Worm (Caenorhabditis elegans): ENCODE results near the gene pat-3.
A peak's percentile ranks its signal among the peaks of the same experiment; 100 is the strongest.

The pat-3 gene

DNA sequence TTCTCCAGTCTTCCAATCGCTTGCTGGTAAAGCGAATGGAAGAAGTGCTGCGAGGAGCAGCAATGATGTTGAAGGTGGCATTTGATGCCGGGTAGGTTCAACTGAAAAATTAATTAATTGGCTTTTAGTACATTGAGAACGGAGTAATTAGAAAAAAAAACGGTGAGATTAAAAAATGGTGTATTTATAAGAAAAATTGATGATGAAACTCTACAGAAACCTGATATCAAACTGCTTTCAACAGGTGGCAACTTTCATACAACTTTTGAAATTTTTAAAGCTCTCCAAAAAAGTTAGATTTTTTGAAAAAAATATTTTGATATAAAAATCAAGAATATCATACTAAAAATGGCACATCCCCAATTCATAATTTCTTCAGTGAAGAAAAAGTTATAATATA lies at the start of gene pat-3:
pat-3 (minus strand) TSS at position 101 of the 400 bp plus-strand sequence.
- TF ChIP-seq B0336.3 (GFP tag; IDR thresholded peaks at IDR 0.05): no peak
- TF ChIP-seq Y53G8AR.9 (GFP tag; conservative IDR thresholded peaks at IDR 0.05): no peak
- TF ChIP-seq ekl-4 (GFP tag; IDR thresholded peaks at IDR 0.05): no peak
- TF ChIP-seq ceh-79 (tag; optimal IDR thresholded peaks at IDR 0.05): no peak
- no peak for TF ChIP-seq dpl-1 (GFP tag; optimal IDR thresholded peaks at IDR 0.05)
- TF ChIP-seq die-1 (tag; optimal IDR thresholded peaks at IDR 0.05): no peak

DNA sequence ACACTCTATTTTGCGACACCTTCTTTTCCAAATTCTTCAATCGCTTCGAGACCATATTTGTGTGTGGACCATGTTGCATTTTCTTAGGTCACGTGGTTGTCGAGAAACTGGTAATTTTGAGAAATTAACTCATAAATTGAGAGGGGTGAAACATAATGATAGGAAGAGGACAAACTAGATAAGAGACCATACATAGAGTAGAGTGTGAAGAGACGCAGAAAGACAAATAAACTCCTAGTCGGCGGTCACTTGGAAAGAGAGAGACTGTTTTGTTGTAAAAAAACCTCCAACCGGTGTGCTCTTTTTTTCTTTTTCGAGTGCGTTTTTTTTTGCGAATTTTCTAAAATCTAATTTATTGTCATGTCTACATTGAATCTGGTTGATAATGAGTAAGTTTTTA lies 46.0 kb upstream of the pat-3 start, which contains the start of gene R10E9.3:
R10E9.3 (plus strand) TSS at position 235 of the 400 bp plus-strand sequence.
- TF ChIP-seq hmg-1.2 (GFP tag; IDR thresholded peaks at IDR 0.05): peak; percentile 33; the same call in 1 of the 2 replicates
- TF ChIP-seq nhr-80 (tag; optimal IDR thresholded peaks at IDR 0.05): peak; percentile 58
- TF ChIP-seq madf-6 (GFP tag; IDR thresholded peaks at IDR 0.05): no peak

DNA sequence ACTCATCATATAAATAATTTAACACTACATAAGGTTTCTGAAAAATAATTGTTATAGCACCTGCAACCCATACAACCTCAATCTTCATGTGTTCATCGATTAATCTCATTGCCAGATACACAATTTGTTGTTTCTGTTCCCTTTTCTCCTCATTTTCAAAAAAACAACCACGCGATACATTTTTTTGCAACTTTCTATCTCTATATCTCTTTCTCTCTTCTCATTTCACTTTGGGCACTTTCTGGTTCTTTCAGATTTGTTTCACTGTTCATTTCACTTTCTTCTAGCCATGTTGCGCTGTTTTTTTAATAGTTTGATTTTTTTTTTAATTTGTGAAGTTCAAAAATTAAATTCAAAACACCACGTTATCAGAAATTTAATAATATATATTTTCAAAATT lies 45.3 kb upstream of the pat-3 start:
- TF ChIP-seq zfh-2 (GFP tag; conservative IDR thresholded peaks at IDR 0.05) (no peak), let-526 (GFP tag; IDR thresholded peaks at IDR 0.05) (no peak), lag-1 (GFP tag; IDR thresholded peaks at IDR 0.05) (no peak), B0261.1 (tag; optimal IDR thresholded peaks at IDR 0.05) (no peak), hmg-1.2 (GFP tag; IDR thresholded peaks at IDR 0.05) (no peak), nhr-120 (GFP tag; IDR thresholded peaks at IDR 0.05) (no peak), B0336.3 (GFP tag; IDR thresholded peaks at IDR 0.05) (no peak), F33H1.4 (GFP tag; IDR thresholded peaks at IDR 0.05) (no peak), Y95B8A.8 (GFP tag; IDR thresholded peaks at IDR 0.05) (no peak), gei-17 (GFP tag; optimal IDR thresholded peaks at IDR 0.05) (no peak), egl-18 (GFP tag; IDR thresholded peaks at IDR 0.05) (no peak), attf-6 (GFP tag; IDR thresholded peaks at IDR 0.05) (no peak), ZK185.1 (tag; optimal IDR thresholded peaks at IDR 0.05; ENCODE audit: poor library complexity, severe bottlenecking) (no peak), pbrm-1 (GFP tag; IDR thresholded peaks at IDR 0.05) (no peak), B0035.1 (tag; optimal IDR thresholded peaks at IDR 0.05) (no peak)

DNA sequence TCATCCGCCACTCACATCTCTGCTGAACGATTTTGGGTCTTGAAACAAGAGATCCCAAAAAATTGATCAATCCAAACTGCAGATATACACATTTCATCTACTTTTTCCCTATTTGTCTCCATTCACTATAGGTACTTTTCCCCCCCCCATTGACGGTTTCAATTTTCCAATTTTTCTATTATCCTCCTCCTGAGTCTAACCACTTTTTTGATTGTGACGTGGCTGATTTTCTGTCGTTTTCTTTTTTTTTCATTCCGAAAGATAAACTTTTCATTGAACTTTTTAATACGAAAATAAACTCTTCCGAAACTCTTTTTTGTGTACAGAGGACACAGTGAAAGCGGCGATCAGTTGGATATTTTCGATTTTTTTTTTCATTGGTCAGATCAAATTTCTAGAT lies 43.9 kb upstream of the pat-3 start:
- TF ChIP-seq snpc-1.1 (tag; optimal IDR thresholded peaks at IDR 0.05; ENCODE audit: insufficient read depth) (no peak), ccch-3 (GFP tag; optimal IDR thresholded peaks at IDR 0.05) (no peak), ZK185.1 (tag; optimal IDR thresholded peaks at IDR 0.05; ENCODE audit: poor library complexity, severe bottlenecking) (no peak), F49E8.2 (tag; optimal IDR thresholded peaks at IDR 0.05; ENCODE audit: insufficient read depth) (no peak), B0019.2 (GFP tag; conservative IDR thresholded peaks at IDR 0.05) (no peak), F39B2.1 (GFP tag; IDR thresholded peaks at IDR 0.05) (no peak), K11D2.4 (GFP tag; IDR thresholded peaks at IDR 0.05) (no peak), F55B11.4 (tag; optimal IDR thresholded peaks at IDR 0.05; ENCODE audit: borderline replicate concordance, insufficient read depth) (no peak), chd-7 (tag; optimal IDR thresholded peaks at IDR 0.05) (no peak), attf-6 (GFP tag; IDR thresholded peaks at IDR 0.05) (no peak), ama-1 (optimal IDR thresholded peaks at IDR 0.05) (no peak), ama-1 (GFP tag; optimal IDR thresholded peaks at IDR 0.05) (no peak), ceh-58 (GFP tag; IDR thresholded peaks at IDR 0.05) (no peak), athp-1 (tag; optimal IDR thresholded peaks at IDR 0.05) (no peak), let-526 (GFP tag; IDR thresholded peaks at IDR 0.05) (no peak), Y95B8A.8 (GFP tag; IDR thresholded peaks at IDR 0.05) (no peak), hrde-1 (tag; optimal IDR thresholded peaks at IDR 0.05; ENCODE audit: borderline replicate concordance) (no peak), aptf-2 (GFP tag; conservative IDR thresholded peaks at IDR 0.05) (no peak)

All from whole organism, young adult.